Worm (Caenorhabditis elegans): ENCODE data around the gene eps-8.

The eps-8 gene

DNA sequence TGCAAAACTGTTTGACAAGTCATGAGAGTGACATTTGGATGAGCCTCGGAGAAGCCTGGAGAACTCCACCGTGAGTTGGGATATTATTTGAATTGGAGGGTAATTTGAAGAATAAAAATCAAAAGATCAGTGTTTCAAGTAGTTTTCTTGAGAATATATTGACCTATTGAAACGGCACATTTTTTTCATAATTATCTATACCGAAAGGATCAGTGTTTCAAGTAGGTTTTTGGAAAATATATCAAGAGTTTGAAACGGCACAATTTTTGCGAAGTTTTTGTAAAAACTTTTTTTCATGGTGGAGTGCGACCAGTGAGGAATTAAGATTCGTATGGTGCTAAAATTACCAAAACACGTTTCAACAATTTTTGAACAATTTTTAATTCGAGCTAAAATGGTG is 12.7 kb downstream of the eps-8 start:
- no peak for TF ChIP-seq ahr-1 (tag; optimal IDR thresholded peaks at IDR 0.05)
- TF ChIP-seq C38D4.7 (GFP tag; optimal IDR thresholded peaks at IDR 0.05): no peak
- TF ChIP-seq fax-1 (tag; optimal IDR thresholded peaks at IDR 0.05): no peak
- TF ChIP-seq madf-2 (tag; optimal IDR thresholded peaks at IDR 0.05): no peak
- TF ChIP-seq K09A11.1 (tag; optimal IDR thresholded peaks at IDR 0.05; ENCODE audit: insufficient read depth): no peak
- TF ChIP-seq odd-2 (tag; optimal IDR thresholded peaks at IDR 0.05): no peak
- TF ChIP-seq syd-9 (tag; optimal IDR thresholded peaks at IDR 0.05): no peak
- TF ChIP-seq mec-3 (tag; optimal IDR thresholded peaks at IDR 0.05; ENCODE audit: borderline replicate concordance): no peak
- TF ChIP-seq ceh-22 (tag; optimal IDR thresholded peaks at IDR 0.05): no peak
- TF ChIP-seq fkh-10 (GFP tag; optimal IDR thresholded peaks at IDR 0.05): no peak
- no peak for TF ChIP-seq ceh-18 (tag; optimal IDR thresholded peaks at IDR 0.05)
- no peak for TF ChIP-seq dmd-4 (tag; optimal IDR thresholded peaks at IDR 0.05; ENCODE audit: borderline replicate concordance)
- TF ChIP-seq sox-4 (tag; optimal IDR thresholded peaks at IDR 0.05): no peak
- no peak for TF ChIP-seq tbx-7 (tag; optimal IDR thresholded peaks at IDR 0.05)
- TF ChIP-seq ztf-16 (tag; optimal IDR thresholded peaks at IDR 0.05): no peak
- TF ChIP-seq sox-2 (GFP tag; IDR thresholded peaks at IDR 0.05): no peak
- TF ChIP-seq ceh-2 (tag; optimal IDR thresholded peaks at IDR 0.05): no peak
- TF ChIP-seq pax-1 (tag; optimal IDR thresholded peaks at IDR 0.05): no peak

- no peak for TF ChIP-seq gmeb-2 (tag; optimal IDR thresholded peaks at IDR 0.05)
- no peak for TF ChIP-seq pha-2 (tag; optimal IDR thresholded peaks at IDR 0.05)
- no peak for TF ChIP-seq C38D4.7 (GFP tag; optimal IDR thresholded peaks at IDR 0.05)
- TF ChIP-seq sdc-2 (tag; optimal IDR thresholded peaks at IDR 0.05): no peak
- TF ChIP-seq unc-86 (tag; optimal IDR thresholded peaks at IDR 0.05): no peak
- no peak for TF ChIP-seq K02D7.2 (tag; optimal IDR thresholded peaks at IDR 0.05)
- TF ChIP-seq dmd-4 (tag; optimal IDR thresholded peaks at IDR 0.05; ENCODE audit: borderline replicate concordance): no peak
- no peak for TF ChIP-seq lin-11 (tag; optimal IDR thresholded peaks at IDR 0.05)
- no peak for TF ChIP-seq K09A11.1 (tag; optimal IDR thresholded peaks at IDR 0.05; ENCODE audit: insufficient read depth)
- TF ChIP-seq ama-1 (optimal IDR thresholded peaks at IDR 0.05): no peak
These were observed 15.1 kb downstream of the eps-8 start for ce11 chrIV:14894339-14894738.

DNA sequence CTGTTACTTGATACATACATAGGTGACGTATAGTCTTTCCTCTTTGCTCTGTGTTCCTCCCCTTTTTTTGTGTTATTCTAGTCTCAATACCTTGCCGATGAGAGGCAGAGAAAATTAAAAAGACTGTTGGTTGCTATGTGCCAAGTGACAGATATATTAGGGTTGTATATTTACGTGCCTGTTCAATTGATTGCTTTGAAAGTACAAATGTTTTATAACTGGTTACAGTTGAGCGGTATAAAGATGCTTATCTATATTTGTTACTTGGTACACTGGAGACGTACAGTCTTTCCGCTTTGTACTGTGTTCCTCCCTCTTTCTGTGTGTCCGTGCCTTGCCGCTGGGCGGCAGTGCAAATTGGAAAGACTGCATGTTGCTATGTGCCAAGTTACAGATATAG is 23.9 kb downstream of the eps-8 start:
- TF ChIP-seq ceh-14 (tag; optimal IDR thresholded peaks at IDR 0.05): no peak
- TF ChIP-seq ceh-2 (tag; optimal IDR thresholded peaks at IDR 0.05): no peak
- no peak for TF ChIP-seq ztf-16 (tag; optimal IDR thresholded peaks at IDR 0.05)
- no peak for TF ChIP-seq pat-9 (tag; optimal IDR thresholded peaks at IDR 0.05)
- TF ChIP-seq syd-9 (tag; optimal IDR thresholded peaks at IDR 0.05): no peak
- no peak for TF ChIP-seq ref-2 (tag; optimal IDR thresholded peaks at IDR 0.05)
- no peak for TF ChIP-seq ceh-22 (tag; optimal IDR thresholded peaks at IDR 0.05)
- TF ChIP-seq fkh-10 (GFP tag; optimal IDR thresholded peaks at IDR 0.05): no peak
- TF ChIP-seq ceh-18 (tag; optimal IDR thresholded peaks at IDR 0.05): no peak
- no peak for TF ChIP-seq hlh-13 (GFP tag; optimal IDR thresholded peaks at IDR 0.05)
- TF ChIP-seq K02D7.2 (tag; optimal IDR thresholded peaks at IDR 0.05): no peak
- no peak for TF ChIP-seq lin-11 (tag; optimal IDR thresholded peaks at IDR 0.05)
- no peak for TF ChIP-seq sdc-2 (tag; optimal IDR thresholded peaks at IDR 0.05)
- TF ChIP-seq pha-2 (tag; optimal IDR thresholded peaks at IDR 0.05): no peak
- no peak for TF ChIP-seq F13H6.1 (tag; optimal IDR thresholded peaks at IDR 0.05)
- TF ChIP-seq rnt-1 (tag; optimal IDR thresholded peaks at IDR 0.05): no peak

ce11 chrIV:14909589-14909988 is 30.3 kb downstream of the eps-8 start, which contains the start of gene pnc-2:
TSS of gene pnc-2 (minus strand) at chrIV:14909689.
- TF ChIP-seq npax-4 (tag; optimal IDR thresholded peaks at IDR 0.05) (no peak), ceh-48 (tag; optimal IDR thresholded peaks at IDR 0.05) (no peak), sox-4 (tag; optimal IDR thresholded peaks at IDR 0.05) (no peak), F13H6.1 (tag; optimal IDR thresholded peaks at IDR 0.05) (no peak), fkh-6 (tag; optimal IDR thresholded peaks at IDR 0.05) (no peak), ceh-14 (tag; optimal IDR thresholded peaks at IDR 0.05) (no peak), odd-2 (tag; optimal IDR thresholded peaks at IDR 0.05) (no peak), eyg-1 (tag; optimal IDR thresholded peaks at IDR 0.05) (no peak), syd-9 (tag; optimal IDR thresholded peaks at IDR 0.05) (no peak), zip-5 (tag; optimal IDR thresholded peaks at IDR 0.05) (no peak), fkh-10 (GFP tag; optimal IDR thresholded peaks at IDR 0.05) (no peak), K09A11.1 (tag; optimal IDR thresholded peaks at IDR 0.05; ENCODE audit: insufficient read depth) (no peak), ceh-45 (GFP tag; IDR thresholded peaks at IDR 0.05) (no peak), elt-2 (tag; optimal IDR thresholded peaks at IDR 0.05) (no peak)

All from whole organism, late embryonic.